Worm (Caenorhabditis elegans) whole organism, L4/young adult: ENCODE results near the gene nhr-128.

ENCODE experiments used
- W03F9.2 ChIP-seq: fragments of 150-350 bp; optimal IDR thresholded peaks from 2 replicates; lab custom pipeline; 2014; ENCODE audit warnings: missing biosample characterization, missing genetic modification characterization
- dao-5 ChIP-seq: sonication (generic microtip); optimal IDR thresholded peaks from 2 replicates; lab custom pipeline; 2016; ENCODE audit warnings: missing genotype, missing genetic modification characterization, moderate library complexity, missing compliant biosample characterization
- him-1 ChIP-seq: sonication (generic microtip); optimal IDR thresholded peaks from 2 replicates; lab custom pipeline; 2016; ENCODE audit warnings: missing genotype, missing genetic modification reagents, missing genetic modification characterization, missing compliant biosample characterization

Gene nhr-128

ce11 chrV:2201240-2201639, 20.6 kb upstream of the nhr-128 start, which contains the start of gene cyp-32B1:
Gene cyp-32B1 (minus strand): TSS chrV:2201415.
- no peak for TF ChIP-seq W03F9.2 (tag; lab: Kevin White, UChicago)

ce11 chrV:2204080-2204479, 17.8 kb upstream of the nhr-128 start, which contains the start of gene cyp-33C12:
Gene cyp-33C12 (minus strand): TSS chrV:2204400.
- TF ChIP-seq W03F9.2 (tag; lab: Kevin White, UChicago) (no peak), him-1 (tag; lab: Kevin White, UChicago) (no peak), dao-5 (tag; lab: Kevin White, UChicago) (no peak)

DNA sequence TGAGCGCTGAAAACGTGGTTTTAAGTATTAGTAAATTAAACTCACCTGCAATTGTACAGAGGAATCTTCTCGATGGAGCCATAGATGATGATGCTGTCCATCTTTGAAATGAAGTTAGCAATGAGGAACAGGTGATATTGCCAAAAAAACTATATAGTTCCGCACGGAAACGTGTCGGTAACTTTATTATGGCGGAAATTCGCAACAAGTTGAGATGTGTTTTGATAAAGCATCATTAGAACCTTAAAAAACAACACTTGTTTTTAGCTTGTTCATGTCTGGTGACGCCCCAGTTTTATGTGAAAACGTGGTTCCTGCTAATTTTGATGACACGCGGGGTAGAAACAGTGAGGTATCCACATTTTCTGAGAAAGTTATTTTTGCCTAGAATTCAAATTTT, 15.7 kb upstream of the nhr-128 start, which contains the start of gene srt-40:
Gene srt-40, minus strand, starts transcription at position 101 of the 400 bp plus-strand sequence.
- TF ChIP-seq him-1 (tag; lab: Kevin White, UChicago) (no peak), W03F9.2 (tag; lab: Kevin White, UChicago) (no peak), dao-5 (tag; lab: Kevin White, UChicago) (no peak)

- TF ChIP-seq W03F9.2 (tag; lab: Kevin White, UChicago), result no peak
- no peak for TF ChIP-seq him-1 (tag; lab: Kevin White, UChicago)
- TF ChIP-seq dao-5 (tag; lab: Kevin White, UChicago), result no peak
Observed at ce11 chrV:2206801-2207200, 15.1 kb upstream of the nhr-128 start, which contains the start of gene svh-11. Gene svh-11 (plus strand): TSS chrV:2207101.

DNA sequence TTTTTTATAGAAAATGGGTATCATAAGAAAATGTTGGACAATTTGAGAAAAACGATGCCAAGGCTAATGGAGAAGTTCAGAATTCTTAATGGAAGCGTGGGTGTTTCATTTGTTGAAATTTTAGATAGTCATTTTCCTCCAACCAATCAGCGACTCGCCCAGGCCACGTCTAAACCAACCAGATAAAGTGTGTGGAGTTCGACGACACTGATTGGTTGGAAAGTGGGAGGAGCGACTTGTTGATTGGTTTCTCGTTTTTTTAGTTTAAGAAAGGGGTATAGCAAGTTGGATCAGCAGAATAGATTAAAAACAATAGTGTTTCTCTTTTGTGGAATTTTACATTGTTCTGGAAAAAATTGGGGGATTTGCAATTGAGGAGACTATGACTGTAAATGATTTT, 14.3 kb upstream of the nhr-128 start:
- TF ChIP-seq W03F9.2 (tag; lab: Kevin White, UChicago), result no peak
- no peak for TF ChIP-seq dao-5 (tag; lab: Kevin White, UChicago)
- TF ChIP-seq him-1 (tag; lab: Kevin White, UChicago), result no peak

- TF ChIP-seq W03F9.2 (tag; lab: Kevin White, UChicago), result no peak
- no peak for TF ChIP-seq dao-5 (tag; lab: Kevin White, UChicago)
- TF ChIP-seq him-1 (tag; lab: Kevin White, UChicago), result no peak
Observed at ce11 chrV:2211936-2212335, 9.9 kb upstream of the nhr-128 start, which contains the start of gene nhr-133. Gene nhr-133 (minus strand): TSS chrV:2212118.

ce11 chrV:2214428-2215038, 7.3 kb upstream of the nhr-128 start, which contains the start of gene nhr-184:
Gene nhr-184 (minus strand): TSS chrV:2214478.
- TF ChIP-seq dao-5 (tag; lab: Kevin White, UChicago) (no peak), him-1 (tag; lab: Kevin White, UChicago) (no peak), W03F9.2 (tag; lab: Kevin White, UChicago) (peak; percentile 33)

DNA sequence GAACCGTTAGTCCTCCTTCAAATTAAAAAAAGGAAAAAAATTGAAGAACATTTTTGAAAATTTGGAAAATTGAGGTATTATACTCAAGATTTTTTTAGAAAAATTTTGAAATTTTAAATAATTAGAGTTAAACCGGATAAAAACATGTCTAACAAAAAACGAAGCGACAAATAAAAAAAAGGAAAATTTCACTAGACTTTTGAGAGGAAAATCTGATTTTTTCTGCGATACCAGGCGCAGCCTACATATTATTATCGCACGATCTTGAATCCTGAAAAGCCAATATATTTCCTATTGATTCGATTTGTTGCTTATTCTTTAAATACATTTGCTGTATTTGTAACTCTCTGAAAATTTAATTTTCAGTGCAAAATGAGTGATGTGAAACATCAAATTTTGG, 6.5 kb upstream of the nhr-128 start, which contains the start of gene nstp-8:
Gene nstp-8, plus strand, starts transcription at position 301 of the 400 bp plus-strand sequence.
- TF ChIP-seq him-1 (tag; lab: Kevin White, UChicago), result no peak
- TF ChIP-seq W03F9.2 (tag; lab: Kevin White, UChicago), result no peak
- TF ChIP-seq dao-5 (tag; lab: Kevin White, UChicago), result no peak

DNA sequence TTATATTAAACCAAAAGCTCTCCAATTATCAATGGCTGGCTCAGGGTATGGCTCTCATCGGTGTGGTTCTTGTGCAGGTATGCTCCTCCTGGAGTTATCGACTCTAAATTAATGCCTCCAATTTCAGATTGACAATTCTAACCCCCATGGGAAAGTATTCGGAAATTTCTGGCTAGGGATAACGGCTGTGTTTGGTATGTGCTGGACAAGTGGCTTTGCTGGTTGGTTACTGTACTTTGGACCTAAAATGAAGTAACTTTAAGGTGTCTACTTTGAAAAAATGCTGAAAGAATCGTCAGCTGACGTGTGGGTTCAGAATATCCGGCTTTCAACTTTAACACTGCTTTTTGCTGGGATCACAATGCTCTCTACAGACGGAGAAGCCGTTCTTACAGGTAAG, 4.9 kb upstream of the nhr-128 start:
- TF ChIP-seq W03F9.2 (tag; lab: Kevin White, UChicago) (no peak), him-1 (tag; lab: Kevin White, UChicago) (no peak), dao-5 (tag; lab: Kevin White, UChicago) (no peak)

ce11 chrV:2218803-2219202, 3.1 kb upstream of the nhr-128 start, which contains the start of gene nhr-56:
Gene nhr-56 (plus strand): TSS chrV:2219004.
- TF ChIP-seq W03F9.2 (tag; lab: Kevin White, UChicago), result no peak
- no peak for TF ChIP-seq him-1 (tag; lab: Kevin White, UChicago)
- TF ChIP-seq dao-5 (tag; lab: Kevin White, UChicago), result no peak

DNA sequence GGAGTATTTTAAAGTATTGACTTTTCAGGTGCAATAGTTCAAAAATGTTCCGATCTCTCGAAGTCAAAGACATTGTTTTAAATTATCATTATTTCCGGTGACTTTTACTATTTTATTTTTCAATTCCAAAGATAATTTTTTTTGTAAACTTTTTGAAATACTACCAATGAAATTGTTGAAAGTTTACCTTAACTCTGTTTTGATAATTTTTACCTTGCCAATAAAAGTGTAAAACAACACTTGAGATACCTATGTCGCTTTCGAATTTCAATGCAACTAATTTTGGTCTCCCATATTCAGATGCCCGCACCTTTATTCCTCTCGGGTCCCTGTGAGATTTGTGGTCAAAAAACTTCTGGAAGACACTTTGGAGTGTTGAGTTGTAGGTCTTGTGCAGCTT, 3.3 kb downstream of the nhr-128 start, which contains the start of gene nhr-103:
Gene nhr-103, plus strand, starts transcription at position 301 of the 400 bp plus-strand sequence.
- TF ChIP-seq him-1 (tag; lab: Kevin White, UChicago), result no peak
- TF ChIP-seq dao-5 (tag; lab: Kevin White, UChicago), result no peak

DNA sequence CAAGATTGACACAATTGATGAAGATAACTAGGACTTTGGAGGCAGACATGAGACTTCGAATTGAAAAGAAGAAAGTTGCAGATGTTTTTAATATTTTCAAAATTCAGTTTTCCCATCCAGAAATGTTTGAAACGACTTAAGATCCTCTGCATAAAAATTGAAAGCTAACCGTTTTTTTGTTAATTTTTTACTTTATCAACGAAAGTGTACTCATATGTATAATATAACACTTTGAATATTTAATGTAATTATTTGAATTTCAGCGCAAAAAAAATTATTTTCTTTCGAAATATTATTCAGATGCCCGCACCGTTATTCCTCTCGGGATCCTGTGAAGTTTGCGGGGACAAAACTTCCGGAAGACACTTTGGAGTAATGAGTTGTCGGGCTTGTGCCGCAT, 5.0 kb downstream of the nhr-128 start, which contains the start of gene nhr-18:
Gene nhr-18, plus strand, starts transcription at position 301 of the 400 bp plus-strand sequence.
- no peak for TF ChIP-seq him-1 (tag; lab: Kevin White, UChicago)
- no peak for TF ChIP-seq W03F9.2 (tag; lab: Kevin White, UChicago)
- no peak for TF ChIP-seq dao-5 (tag; lab: Kevin White, UChicago)

- TF ChIP-seq dao-5 (tag; lab: Kevin White, UChicago) (no peak), him-1 (tag; lab: Kevin White, UChicago) (no peak), W03F9.2 (tag; lab: Kevin White, UChicago) (no peak)
Observed at ce11 chrV:2228781-2229180, 6.9 kb downstream of the nhr-128 start, which contains the start of gene nhr-126. Gene nhr-126 (plus strand): TSS chrV:2229081.

DNA sequence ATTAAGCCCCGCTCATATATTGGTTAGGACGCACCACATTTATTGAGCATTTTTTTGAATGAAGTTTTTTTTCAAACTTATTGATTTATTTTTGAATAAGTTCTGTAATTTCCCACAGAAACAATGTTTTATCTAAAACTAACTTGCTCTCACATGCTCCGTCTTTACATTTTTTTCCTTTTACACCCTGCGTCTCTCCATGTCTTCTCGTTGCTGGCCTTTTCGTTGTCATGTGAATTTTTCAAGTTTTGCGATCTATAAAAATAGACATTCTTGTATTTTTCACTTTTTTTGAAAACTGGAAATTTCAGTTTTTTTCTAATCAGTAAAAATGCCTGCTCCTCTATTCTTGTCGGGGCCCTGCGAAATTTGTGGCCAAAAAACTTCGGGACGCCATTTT, 9.0 kb downstream of the nhr-128 start, which contains the start of gene nhr-134:
Gene nhr-134, plus strand, starts transcription at position 312 of the 400 bp plus-strand sequence.
- TF ChIP-seq W03F9.2 (tag; lab: Kevin White, UChicago) (no peak), him-1 (tag; lab: Kevin White, UChicago) (no peak), dao-5 (tag; lab: Kevin White, UChicago) (no peak)
